Worm (Caenorhabditis elegans) whole organism, late embryonic: ENCODE results near the gene isy-1.

Experiments used
- C38D4.7 ChIP-seq: fragments of 200-800 bp; sonication (Bioruptor generic); optimal IDR thresholded peaks from 2 replicates; lab custom pipeline; 2018; ENCODE audit warnings: mild to moderate bottlenecking, missing genetic modification characterization, moderate library complexity, missing compliant biosample characterization
- F13H6.1 ChIP-seq: sonication (generic microtip); optimal IDR thresholded peaks from 2 replicates; lab custom pipeline; 2016; ENCODE audit warnings: missing genetic modification characterization, missing compliant biosample characterization
- K09A11.1 ChIP-seq: sonication (generic microtip); optimal IDR thresholded peaks from 2 replicates; lab custom pipeline; 2017; ENCODE audit warnings: antibody characterized with exemption, mild to moderate bottlenecking, missing genetic modification characterization, missing compliant biosample characterization; ENCODE audit not compliant: insufficient read depth
- Y22D7AL.16 ChIP-seq: sonication (generic microtip); optimal IDR thresholded peaks from 2 replicates; lab custom pipeline; 2016; ENCODE audit warnings: missing genetic modification characterization, missing compliant biosample characterization
- ahr-1 ChIP-seq: sonication (generic microtip); optimal IDR thresholded peaks from 2 replicates; lab custom pipeline; 2016; ENCODE audit warnings: missing genetic modification characterization, missing compliant biosample characterization
- ceh-18 ChIP-seq: sonication (generic microtip); optimal IDR thresholded peaks from 2 replicates; lab custom pipeline; 2016; ENCODE audit warnings: missing genetic modification characterization, missing compliant biosample characterization
- ceh-19 ChIP-seq: fragments of 200-800 bp; sonication (Bioruptor generic); optimal IDR thresholded peaks from 2 replicates; lab custom pipeline; 2018; ENCODE audit warnings: mild to moderate bottlenecking, missing genetic modification characterization, missing compliant biosample characterization
- ceh-2 ChIP-seq: sonication (generic microtip); optimal IDR thresholded peaks from 2 replicates; lab custom pipeline; 2016; ENCODE audit warnings: missing genotype, missing genetic modification characterization, missing compliant biosample characterization
- ceh-22 ChIP-seq: sonication (generic microtip); optimal IDR thresholded peaks from 2 replicates; lab custom pipeline; 2017; ENCODE audit warnings: missing biosample characterization, missing genetic modification characterization
- ceh-24 ChIP-seq: sonication (generic microtip); optimal IDR thresholded peaks from 2 replicates; lab custom pipeline; 2016; ENCODE audit warnings: mild to moderate bottlenecking, missing genetic modification characterization, missing compliant biosample characterization
- ceh-34 ChIP-seq: sonication (generic microtip); optimal IDR thresholded peaks from 2 replicates; lab custom pipeline; 2016; ENCODE audit warnings: mild to moderate bottlenecking, missing genetic modification characterization, missing compliant biosample characterization
- ceh-6 ChIP-seq: fragments of 200-800 bp; sonication (Bioruptor generic); optimal IDR thresholded peaks from 2 replicates; lab custom pipeline; 2018; ENCODE audit warnings: mild to moderate bottlenecking, missing genetic modification characterization, missing compliant biosample characterization
- che-1 ChIP-seq: sonication (generic microtip); optimal IDR thresholded peaks from 2 replicates; lab custom pipeline; 2016; ENCODE audit warnings: mild to moderate bottlenecking, missing genetic modification characterization, missing compliant biosample characterization
- fax-1 ChIP-seq: sonication (generic microtip); optimal IDR thresholded peaks from 2 replicates; lab custom pipeline; 2016; ENCODE audit warnings: missing genotype, missing genetic modification characterization, missing compliant biosample characterization
- fkh-10 ChIP-seq: fragments of 150-350 bp; optimal IDR thresholded peaks from 2 replicates; lab custom pipeline; 2014; ENCODE audit warnings: missing biosample characterization, missing genetic modification reagents, missing genetic modification characterization
- fkh-6 ChIP-seq: sonication (generic microtip); optimal IDR thresholded peaks from 2 replicates; lab custom pipeline; 2016; ENCODE audit warnings: missing genetic modification characterization, missing compliant biosample characterization
- hlh-13 ChIP-seq: fragments of 200-800 bp; sonication (Bioruptor generic); optimal IDR thresholded peaks from 2 replicates; lab custom pipeline; 2018; ENCODE audit warnings: mild to moderate bottlenecking, missing genetic modification characterization, missing compliant biosample characterization
- hlh-8 ChIP-seq: sonication (generic microtip); optimal IDR thresholded peaks from 2 replicates; lab custom pipeline; 2016; ENCODE audit warnings: missing genotype, missing genetic modification characterization, missing compliant biosample characterization
- lim-6 ChIP-seq: sonication (generic microtip); optimal IDR thresholded peaks from 2 replicates; lab custom pipeline; 2016; ENCODE audit warnings: missing genetic modification characterization, missing compliant biosample characterization
- lin-11 ChIP-seq: fragments of 200-800 bp; sonication (Bioruptor generic); optimal IDR thresholded peaks from 2 replicates; lab custom pipeline; 2018; ENCODE audit warnings: mild to moderate bottlenecking, missing genetic modification characterization, missing compliant biosample characterization
- mec-3 ChIP-seq: sonication (generic microtip); optimal IDR thresholded peaks from 2 replicates; lab custom pipeline; 2016; ENCODE audit warnings: borderline replicate concordance, missing genetic modification characterization, missing compliant biosample characterization
- nfya-1 ChIP-seq: sonication (generic microtip); optimal IDR thresholded peaks from 2 replicates; lab custom pipeline; 2017; ENCODE audit warnings: missing genetic modification characterization, mild to moderate bottlenecking, missing compliant biosample characterization, antibody characterized with exemption, moderate library complexity
- nhr-232 ChIP-seq: sonication (generic microtip); optimal IDR thresholded peaks from 2 replicates; lab custom pipeline; 2016; ENCODE audit warnings: missing genetic modification characterization, missing compliant biosample characterization
- npax-4 ChIP-seq: sonication (generic microtip); optimal IDR thresholded peaks from 2 replicates; lab custom pipeline; 2016; ENCODE audit warnings: missing genetic modification characterization, missing compliant biosample characterization
- pag-3 ChIP-seq: sonication (generic microtip); optimal IDR thresholded peaks from 2 replicates; lab custom pipeline; 2016; ENCODE audit warnings: missing compliant biosample characterization, missing genetic modification characterization, borderline replicate concordance
- pat-9 ChIP-seq: fragments of 200-800 bp; sonication (Bioruptor generic); optimal IDR thresholded peaks from 2 replicates; lab custom pipeline; 2018; ENCODE audit warnings: mild to moderate bottlenecking, missing genetic modification characterization, moderate library complexity, missing compliant biosample characterization
- pha-4 ChIP-seq: fragments of 150-350 bp; optimal IDR thresholded peaks from 2 replicates; lab custom pipeline; 2018; ENCODE audit warnings: missing biosample characterization, missing genetic modification reagents, missing genetic modification characterization
- pqm-1 ChIP-seq: sonication (generic microtip); optimal IDR thresholded peaks from 2 replicates; lab custom pipeline; 2016; ENCODE audit warnings: missing genetic modification characterization, missing compliant biosample characterization
- pros-1 ChIP-seq: fragments of 150-350 bp; optimal IDR thresholded peaks from 2 replicates; lab custom pipeline; 2014; ENCODE audit warnings: missing biosample characterization, missing genetic modification reagents, missing genetic modification characterization
- ref-2 ChIP-seq: sonication (generic microtip); optimal IDR thresholded peaks from 2 replicates; lab custom pipeline; 2016; ENCODE audit warnings: missing genetic modification characterization, missing compliant biosample characterization
- sox-4 ChIP-seq: sonication (generic microtip); optimal IDR thresholded peaks from 2 replicates; lab custom pipeline; 2017; ENCODE audit warnings: mild to moderate bottlenecking, missing genetic modification characterization, inconsistent platforms, missing compliant biosample characterization
- tbx-2 ChIP-seq: sonication (generic microtip); optimal IDR thresholded peaks from 2 replicates; lab custom pipeline; 2016; ENCODE audit warnings: missing genetic modification characterization, missing compliant biosample characterization
- tbx-7 ChIP-seq: sonication (generic microtip); optimal IDR thresholded peaks from 2 replicates; lab custom pipeline; 2016; ENCODE audit warnings: missing genotype, missing genetic modification characterization, missing compliant biosample characterization
- unc-3 ChIP-seq, 2 experiments: fragments of 200-800 bp in 1 of 2; sonication (Bioruptor generic) in 1 of 2; sonication (generic microtip) in 1 of 2; conservative IDR thresholded peaks in 1 of 2; optimal IDR thresholded peaks in 1 of 2; 2 replicates each; pipeline versions ENCODE4 v1.3.6 to Lab custom; 2016 to 2022; ENCODE audit warnings: missing compliant biosample characterization in 2 of 2, missing genetic modification characterization in 2 of 2, missing genetic modification reagents in 1 of 2
- zip-5 ChIP-seq: sonication (generic microtip); optimal IDR thresholded peaks from 2 replicates; lab custom pipeline; 2016; ENCODE audit warnings: missing genetic modification characterization, missing compliant biosample characterization
- ztf-16 ChIP-seq: sonication (generic microtip); optimal IDR thresholded peaks from 2 replicates; lab custom pipeline; 2017; ENCODE audit warnings: missing genetic modification characterization, missing compliant biosample characterization

isy-1 gene

DNA sequence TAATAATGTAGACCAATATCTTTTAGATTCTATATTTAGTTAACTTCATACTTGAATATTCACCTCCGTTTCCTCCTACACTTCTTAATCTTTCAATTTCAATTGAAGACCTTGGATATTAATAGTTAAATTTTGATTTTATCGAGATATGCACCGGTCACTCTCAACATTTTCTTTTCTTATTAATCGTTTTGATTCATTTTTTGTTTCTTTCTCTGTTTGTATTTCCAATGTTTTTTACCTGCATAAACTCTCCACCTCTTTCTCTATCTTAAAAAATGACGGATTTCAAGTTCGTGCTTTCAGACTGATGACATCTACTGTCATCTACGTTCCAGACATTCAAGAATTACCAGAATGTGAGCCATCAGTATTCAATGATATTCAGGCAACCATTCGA, 8.7 kb downstream of the isy-1 start, which contains the start of gene frpr-9:
Gene frpr-9 (plus strand): TSS at position 301 of the 400 bp plus-strand sequence.
- TF ChIP-seq fkh-6 (tag; lab: Kevin White, UChicago) (no peak), ceh-6 (GFP tag; lab: Kevin White, UChicago) (no peak), lim-6 (tag; lab: Kevin White, UChicago) (no peak), npax-4 (tag; lab: Kevin White, UChicago) (no peak), nhr-232 (tag; lab: Kevin White, UChicago) (no peak)

DNA sequence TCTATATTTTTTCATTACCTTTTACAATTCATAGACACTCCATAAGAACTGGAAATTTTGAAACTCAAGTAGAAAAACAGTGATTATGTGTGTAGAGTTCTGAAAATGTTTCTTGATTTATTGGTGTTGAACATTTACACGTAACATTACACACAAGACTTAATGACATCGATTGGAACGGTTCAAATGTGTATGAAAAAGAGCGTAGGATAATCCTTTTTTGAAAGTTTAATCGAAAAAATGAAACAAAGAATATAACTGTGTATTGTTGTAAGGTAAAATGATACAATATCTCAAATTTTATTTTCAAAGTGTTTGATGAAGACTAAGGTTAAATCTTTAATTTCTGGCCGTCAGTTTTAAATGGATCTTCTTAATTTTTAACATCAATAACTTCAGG, 19.4 kb downstream of the isy-1 start, which contains the start of gene fig-1:
Gene fig-1 (minus strand): TSS at position 101 of the 400 bp plus-strand sequence.
- TF ChIP-seq che-1 (tag; lab: Kevin White, UChicago) (no peak), fkh-6 (tag; lab: Kevin White, UChicago) (no peak), ref-2 (tag; lab: Kevin White, UChicago) (no peak), K09A11.1 (tag; lab: Kevin White, UChicago) (no peak), pros-1 (tag; lab: Kevin White, UChicago) (no peak), F13H6.1 (tag; lab: Kevin White, UChicago) (no peak), fkh-10 (GFP tag; lab: Kevin White, UChicago) (no peak), tbx-7 (tag; lab: Kevin White, UChicago) (no peak), ahr-1 (no peak), pat-9 (tag; lab: Kevin White, UChicago) (no peak), C38D4.7 (GFP tag; lab: Kevin White, UChicago) (no peak), tbx-2 (no peak), mec-3 (tag; lab: Kevin White, UChicago) (no peak), hlh-8 (tag; lab: Kevin White, UChicago) (no peak)
- TF ChIP-seq, all 69 proteins: peak for 0

DNA sequence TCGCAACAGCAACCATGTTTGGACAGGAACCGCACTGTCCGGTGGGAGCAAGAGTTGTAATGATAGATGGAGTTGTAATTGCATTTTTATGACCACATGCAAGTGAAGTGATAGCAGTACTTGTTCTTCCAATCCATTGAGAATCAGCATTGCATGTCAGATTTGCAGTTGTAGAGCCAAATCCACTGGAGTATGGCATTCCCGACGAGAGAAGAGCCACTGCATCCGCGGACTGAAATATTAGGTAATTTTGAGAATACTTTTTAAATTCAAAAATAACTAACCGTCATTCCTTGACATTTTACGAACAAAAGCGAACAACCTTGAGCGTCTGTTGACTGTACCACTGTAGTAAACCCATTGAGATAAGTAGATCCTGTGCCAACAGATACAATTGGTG, 25.4 kb downstream of the isy-1 start:
- no peak for TF ChIP-seq fax-1
- no peak for TF ChIP-seq unc-3 (GFP tag; conservative IDR thresholded peaks at IDR 0.05; lab: Robert Waterston, UW)
- TF ChIP-seq unc-3 (tag; optimal IDR thresholded peaks at IDR 0.05; lab: Kevin White, UChicago) = no peak
- TF ChIP-seq pag-3 (tag; lab: Kevin White, UChicago) = no peak
- TF ChIP-seq nfya-1 (tag; lab: Kevin White, UChicago) = no peak
- no peak for TF ChIP-seq lin-11 (tag; lab: Kevin White, UChicago)
- no peak for TF ChIP-seq lim-6 (tag; lab: Kevin White, UChicago)
- no peak for TF ChIP-seq ceh-24
- TF ChIP-seq C38D4.7 (GFP tag; lab: Kevin White, UChicago) = no peak
- TF ChIP-seq ceh-34 (tag; lab: Kevin White, UChicago) = no peak
- no peak for TF ChIP-seq sox-4 (tag; lab: Kevin White, UChicago)
- TF ChIP-seq pqm-1 (tag; lab: Kevin White, UChicago) = no peak
- no peak for TF ChIP-seq fkh-10 (GFP tag; lab: Kevin White, UChicago)
- TF ChIP-seq ztf-16 (tag; lab: Kevin White, UChicago) = no peak

DNA sequence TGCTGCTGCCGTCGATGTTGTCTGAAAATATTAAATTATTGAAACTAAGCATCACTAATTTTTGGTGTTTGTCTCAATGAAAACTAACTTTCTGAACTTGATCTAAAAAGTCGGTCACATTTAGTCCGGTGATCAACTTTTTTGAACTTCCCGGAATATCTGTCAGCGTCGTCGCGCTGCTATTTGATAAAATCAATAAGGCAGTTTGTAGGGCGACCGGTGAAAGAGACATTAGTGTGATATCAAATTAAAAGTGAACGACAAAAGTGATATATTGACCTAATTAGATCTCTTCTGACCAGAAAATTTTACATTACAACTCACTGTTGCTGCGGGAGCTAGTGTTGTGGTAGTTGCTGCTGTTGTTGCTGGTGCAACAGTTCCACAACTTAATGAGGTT, 29.6 kb downstream of the isy-1 start:
- TF ChIP-seq lin-11 (tag; lab: Kevin White, UChicago) (no peak), unc-3 (GFP tag; conservative IDR thresholded peaks at IDR 0.05; lab: Robert Waterston, UW) (no peak), unc-3 (tag; optimal IDR thresholded peaks at IDR 0.05; lab: Kevin White, UChicago) (no peak), C38D4.7 (GFP tag; lab: Kevin White, UChicago) (no peak), zip-5 (no peak), pha-4 (tag; lab: Kevin White, UChicago) (no peak), ceh-22 (tag; lab: Kevin White, UChicago) (no peak)

DNA sequence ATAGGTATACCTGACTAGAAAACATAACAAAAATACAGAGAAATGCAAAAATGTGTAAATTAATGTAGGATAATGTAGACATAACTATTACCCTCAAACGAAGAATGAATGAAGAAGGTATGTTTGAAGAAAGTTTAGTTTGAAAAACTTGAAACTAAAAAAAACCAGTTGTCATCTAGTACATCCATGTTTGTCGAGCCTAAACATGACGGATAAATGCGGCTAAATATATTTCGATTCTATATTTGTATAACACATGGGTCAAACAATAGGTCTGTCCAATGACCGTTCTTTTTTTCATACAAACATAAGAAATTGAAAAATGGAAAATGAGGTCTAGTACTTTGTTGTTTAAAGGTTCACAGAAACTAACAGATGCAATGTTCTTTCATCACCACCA, 30.4 kb downstream of the isy-1 start, which contains the start of gene F17C11.22:
Gene F17C11.22 (minus strand): TSS at position 101 of the 400 bp plus-strand sequence.
- no peak for TF ChIP-seq ceh-18
- TF ChIP-seq ceh-19 (GFP tag; lab: Kevin White, UChicago) = no peak
- TF ChIP-seq Y22D7AL.16 (tag; lab: Kevin White, UChicago) = no peak
- no peak for TF ChIP-seq hlh-13 (GFP tag; lab: Kevin White, UChicago)
- no peak for TF ChIP-seq ceh-24
- no peak for TF ChIP-seq ceh-2 (tag; lab: Kevin White, UChicago)
